Fruit fly (Drosophila melanogaster): Measurements from ENCODE around the gene Tnks.

dm6 chr3R:25665509-25665908 is 4.4 kb upstream of the Tnks start, which contains the start of gene Lgr3:
- TF ChIP-seq CG8478 (optimal IDR thresholded peaks at IDR 0.05) (no peak), CTCF (optimal IDR thresholded peaks at IDR 0.05) (no peak)

All from S2 (cell line).